Fruit fly (Drosophila melanogaster): Measurements from ENCODE around the gene CG43127.

- no peak for TF ChIP-seq CG8478 (optimal IDR thresholded peaks at IDR 0.05)
- no peak for TF ChIP-seq CTCF (optimal IDR thresholded peaks at IDR 0.05)
Measured at dm6 chr3L:10674940-10675339, 49.5 kb upstream of the CG43127 start.
